Worm (Caenorhabditis elegans) whole organism, mixed stage, embryonic: Measurements from ENCODE around the gene jmjd-4.

Experiments
- bed-3 ChIP-seq: fragments of 200-800 bp; sonication (Bioruptor generic); optimal IDR thresholded peaks from 3 replicates; lab custom pipeline; 2018; ENCODE audit warnings: mild to moderate bottlenecking, missing genetic modification characterization, moderate library complexity, missing compliant biosample characterization
- ceh-83 ChIP-seq: fragments of 200-800 bp; sonication (Bioruptor generic); optimal IDR thresholded peaks from 2 replicates; lab custom pipeline; 2018; ENCODE audit warnings: mild to moderate bottlenecking, missing genetic modification characterization, missing compliant biosample characterization
- ces-1 ChIP-seq: fragments of 150-350 bp; optimal IDR thresholded peaks from 2 replicates; lab custom pipeline; 2014; ENCODE audit warnings: missing biosample characterization, missing genetic modification reagents, missing genetic modification characterization
- elt-1 ChIP-seq: sonication (generic microtip); optimal IDR thresholded peaks from 2 replicates; lab custom pipeline; 2017; ENCODE audit warnings: missing genetic modification characterization, mild to moderate bottlenecking, missing compliant biosample characterization, antibody characterized with exemption, moderate library complexity, borderline replicate concordance; ENCODE audit not compliant: insufficient read depth
- hlh-1 ChIP-seq: fragments of 150-350 bp; optimal IDR thresholded peaks from 2 replicates; lab custom pipeline; 2014; ENCODE audit warnings: missing biosample characterization, missing genetic modification reagents, missing genetic modification characterization
- lin-13 ChIP-seq: fragments of 150-350 bp; optimal IDR thresholded peaks from 2 replicates; lab custom pipeline; 2014; ENCODE audit warnings: missing biosample characterization, missing genetic modification characterization
- lsy-2 ChIP-seq: fragments of 150-350 bp; optimal IDR thresholded peaks from 2 replicates; lab custom pipeline; 2014; ENCODE audit warnings: missing biosample characterization, missing genetic modification characterization
- nhr-12 ChIP-seq: fragments of 150-350 bp; optimal IDR thresholded peaks from 2 replicates; lab custom pipeline; 2014; ENCODE audit warnings: missing biosample characterization, missing genetic modification characterization
- nhr-237 ChIP-seq: fragments of 150-350 bp; optimal IDR thresholded peaks from 2 replicates; lab custom pipeline; 2014; ENCODE audit warnings: missing biosample characterization, missing genetic modification characterization
- nhr-76 ChIP-seq: sonication (generic microtip); optimal IDR thresholded peaks from 2 replicates; lab custom pipeline; 2017; ENCODE audit warnings: missing biosample characterization, missing genetic modification characterization
- pha-4 ChIP-seq: fragments of 150-350 bp; optimal IDR thresholded peaks from 2 replicates; lab custom pipeline; 2018; ENCODE audit warnings: missing biosample characterization, missing genetic modification reagents, missing genetic modification characterization
- snpc-4 ChIP-seq: fragments of 150-350 bp; optimal IDR thresholded peaks from 2 replicates; lab custom pipeline; 2014; ENCODE audit warnings: missing biosample characterization, missing genetic modification characterization
- unc-62 ChIP-seq: fragments of 150-350 bp; optimal IDR thresholded peaks from 2 replicates; lab custom pipeline; 2014; ENCODE audit warnings: missing biosample characterization, missing genetic modification reagents, missing genetic modification characterization
- zip-8 ChIP-seq: fragments of 150-350 bp; optimal IDR thresholded peaks from 2 replicates; lab custom pipeline; 2014; ENCODE audit warnings: missing biosample characterization, missing genetic modification characterization

ce11 chrIII:10361456-10361855 is 27.6 kb upstream of the jmjd-4 start:
- TF ChIP-seq unc-62 = no peak
- TF ChIP-seq pha-4 (tag; lab: Kevin White, UChicago) = no peak
- TF ChIP-seq nhr-12 (tag; lab: Kevin White, UChicago) = no peak
- no peak for TF ChIP-seq elt-1 (tag; lab: Kevin White, UChicago)
- TF ChIP-seq ceh-83 (GFP tag; lab: Kevin White, UChicago) = no peak
- no peak for TF ChIP-seq lsy-2
- TF ChIP-seq snpc-4 (tag; lab: Kevin White, UChicago) = no peak
- no peak for TF ChIP-seq nhr-76
- no peak for TF ChIP-seq lin-13 (tag; lab: Kevin White, UChicago)
- TF ChIP-seq nhr-237 (tag; lab: Kevin White, UChicago) = no peak
- TF ChIP-seq ces-1 (GFP tag; lab: Kevin White, UChicago) = no peak
- TF ChIP-seq hlh-1 (tag; lab: Kevin White, UChicago) = no peak
- no peak for TF ChIP-seq bed-3 (GFP tag; lab: Kevin White, UChicago)
- TF ChIP-seq zip-8 = peak; percentile 93
